Fruit fly (Drosophila melanogaster): ENCODE results near the gene Edg84A.

Edg84A gene

dm6 chr3R:6659941-6660340 is 24.3 kb upstream of the Edg84A start, which contains the start of gene agt (continued):
- TF ChIP-seq CG2116 (GFP tag; optimal IDR thresholded peaks at IDR 0.05) = peak; percentile 54
- TF ChIP-seq CG4360 (GFP tag; IDR thresholded peaks at IDR 0.05) = no peak
- TF ChIP-seq CG1792 (GFP tag; optimal IDR thresholded peaks at IDR 0.05) = no peak
- 0 out of 2 replicates have a peak, but pooled peaks have one; percentile 15 for TF ChIP-seq unc-4 (GFP tag; IDR thresholded peaks at IDR 0.05; ENCODE audit: partially characterized antibody)
- TF ChIP-seq Usf (GFP tag; optimal IDR thresholded peaks at IDR 0.05) = no peak
- TF ChIP-seq tup (GFP tag; optimal IDR thresholded peaks at IDR 0.05) = no peak
- no peak for TF ChIP-seq CG10462 (GFP tag; optimal IDR thresholded peaks at IDR 0.05)
- TF ChIP-seq Hr3 (GFP tag; optimal IDR thresholded peaks at IDR 0.05) = no peak
- TF ChIP-seq tll (GFP tag; optimal IDR thresholded peaks at IDR 0.05) = no peak
- TF ChIP-seq ssp (GFP tag; IDR thresholded peaks at IDR 0.05) = no peak
- 0 out of 2 replicates have a peak, but pooled peaks have one; percentile 14 for TF ChIP-seq CG9932 (GFP tag; IDR thresholded peaks at IDR 0.05)
- TF ChIP-seq otp (GFP tag; IDR thresholded peaks at IDR 0.05) = no peak
- TF ChIP-seq CG8944 (GFP tag; optimal IDR thresholded peaks at IDR 0.05) = no peak
- TF ChIP-seq CG17328 (GFP tag; IDR thresholded peaks at IDR 0.05) = no peak
- peak; percentile 0 for TF ChIP-seq CG13424 (tag; optimal IDR thresholded peaks at IDR 0.05)
- TF ChIP-seq TFAM (GFP tag; optimal IDR thresholded peaks at IDR 0.05) = no peak
- no peak for TF ChIP-seq CG12744 (GFP tag; optimal IDR thresholded peaks at IDR 0.05)
- no peak for TF ChIP-seq da (GFP tag; optimal IDR thresholded peaks at IDR 0.05)
- no peak for TF ChIP-seq tx (GFP tag; optimal IDR thresholded peaks at IDR 0.05)
- no peak for TF ChIP-seq fru (optimal IDR thresholded peaks at IDR 0.05)
- no peak for TF ChIP-seq sens-2 (GFP tag; IDR thresholded peaks at IDR 0.05)
- peak; percentile 61 for TF ChIP-seq her (GFP tag; optimal IDR thresholded peaks at IDR 0.05)
- TF ChIP-seq E2f2 (GFP tag; IDR thresholded peaks at IDR 0.05) = peak; percentile 85
- TF ChIP-seq CG10431 (GFP tag; optimal IDR thresholded peaks at IDR 0.05) = no peak
- peak; percentile 48 for TF ChIP-seq CG8388 (GFP tag; optimal IDR thresholded peaks at IDR 0.05)
- TF ChIP-seq hkb (optimal IDR thresholded peaks at IDR 0.05) = no peak
- TF ChIP-seq hkb (GFP tag; IDR thresholded peaks at IDR 0.05) = no peak
- no peak for TF ChIP-seq unpg (GFP tag; optimal IDR thresholded peaks at IDR 0.05)
- TF ChIP-seq CG12659 (GFP tag; optimal IDR thresholded peaks at IDR 0.05) = peak; percentile 49
- TF ChIP-seq danr (GFP tag; IDR thresholded peaks at IDR 0.05) = no peak
- no peak for TF ChIP-seq CG7987 (GFP tag; optimal IDR thresholded peaks at IDR 0.05)
- TF ChIP-seq vvl (GFP tag; IDR thresholded peaks at IDR 0.05) = 0 out of 2 replicates have a peak, but pooled peaks have one; percentile 25
- no peak for TF ChIP-seq z (GFP tag; IDR thresholded peaks at IDR 0.05)
- TF ChIP-seq yki (optimal IDR thresholded peaks at IDR 0.05) = no peak
- TF ChIP-seq Ets65A (GFP tag) = no peak
- TF ChIP-seq Optix (GFP tag; IDR thresholded peaks at IDR 0.05) = no peak
- TF ChIP-seq Dad (GFP tag; optimal IDR thresholded peaks at IDR 0.05) = no peak
- no peak for TF ChIP-seq CG10543 (GFP tag; optimal IDR thresholded peaks at IDR 0.05)
- TF ChIP-seq NfI (GFP tag; optimal IDR thresholded peaks at IDR 0.05) = no peak
- TF ChIP-seq CG15514 (GFP tag; optimal IDR thresholded peaks at IDR 0.05) = peak; percentile 73
- TF ChIP-seq CG15073 (GFP tag; optimal IDR thresholded peaks at IDR 0.05) = no peak
- TF ChIP-seq ap (GFP tag; IDR thresholded peaks at IDR 0.05) = no peak
- no peak for TF ChIP-seq hbn (GFP tag; IDR thresholded peaks at IDR 0.05; ENCODE audit: partially characterized antibody)
- no peak for TF ChIP-seq Mrtf (GFP tag; IDR thresholded peaks at IDR 0.05)
- TF ChIP-seq CG3995 (GFP tag; optimal IDR thresholded peaks at IDR 0.05) = peak; percentile 80
- no peak for TF ChIP-seq insv (GFP tag; optimal IDR thresholded peaks at IDR 0.05)
- no peak for TF ChIP-seq CG4854 (GFP tag; optimal IDR thresholded peaks at IDR 0.05)
- no peak for TF ChIP-seq grn (GFP tag; optimal IDR thresholded peaks at IDR 0.05)
- TF ChIP-seq CG12299 (tag; optimal IDR thresholded peaks at IDR 0.05) = no peak
- no peak for TF ChIP-seq CG14441 (GFP tag; IDR thresholded peaks at IDR 0.05)
- TF ChIP-seq CG2120 (GFP tag; optimal IDR thresholded peaks at IDR 0.05) = no peak
- TF ChIP-seq CG18011 (GFP tag; optimal IDR thresholded peaks at IDR 0.05) = peak; percentile 26
- TF ChIP-seq CG16863 (GFP tag; optimal IDR thresholded peaks at IDR 0.05) = no peak

All from whole organism, embryonic.